Fruit fly (Drosophila melanogaster) whole organism, pupa: ENCODE results near the gene CG11655.
A peak's percentile ranks its signal among the peaks of the same experiment; 100 is the strongest.

ENCODE experiments used
- CG10348 ChIP-seq: fragments of 200-800 bp; sonication (Bioruptor generic); IDR thresholded peaks from 2 replicates; pipeline ENCODE4 v1.3.6; 2022; ENCODE audit warnings: missing biosample characterization, missing genetic modification characterization
- CG12605 ChIP-seq: fragments of 200-800 bp; sonication (Bioruptor generic); IDR thresholded peaks from 2 replicates; pipeline ENCODE4 v1.3.6; 2022; ENCODE audit warnings: missing biosample characterization, missing genetic modification characterization
- CG13204 ChIP-seq: fragments of 200-800 bp; sonication (Bioruptor generic); optimal IDR thresholded peaks from 2 replicates; lab custom pipeline; 2018; ENCODE audit warnings: missing biosample characterization, mild to moderate bottlenecking, missing genetic modification characterization, moderate library complexity
- CG14655 ChIP-seq: fragments of 200-800 bp; sonication (Bioruptor generic); optimal IDR thresholded peaks from 3 replicates; lab custom pipeline; 2017; ENCODE audit warnings: mild to moderate bottlenecking, missing biosample characterization, missing genetic modification reagents, missing genetic modification characterization
- CG15710 ChIP-seq: fragments of 200-800 bp; sonication (Bioruptor generic); optimal IDR thresholded peaks from 2 replicates; lab custom pipeline; 2018; ENCODE audit warnings: missing biosample characterization, mild to moderate bottlenecking, missing genetic modification characterization, moderate library complexity
- CG17806 ChIP-seq: fragments of 200-800 bp; sonication (Bioruptor generic); optimal IDR thresholded peaks from 2 replicates; lab custom pipeline; 2018; ENCODE audit warnings: missing biosample characterization, mild to moderate bottlenecking, missing genetic modification characterization, moderate library complexity
- CG32121 ChIP-seq: fragments of 200-800 bp; sonication (Bioruptor generic); IDR thresholded peaks from 2 replicates; pipeline ENCODE4 v1.3.6; 2022; ENCODE audit warnings: missing biosample characterization, missing genetic modification characterization
- CG34367 ChIP-seq: fragments of 200-800 bp; sonication (Bioruptor generic); optimal IDR thresholded peaks from 2 replicates; lab custom pipeline; 2018; ENCODE audit warnings: missing biosample characterization, mild to moderate bottlenecking, missing genetic modification characterization
- CG4496 ChIP-seq: fragments of 200-800 bp; sonication (Bioruptor generic); IDR thresholded peaks from 3 replicates; pipeline ENCODE4 v1.3.6; 2022; ENCODE audit warnings: missing biosample characterization, missing genetic modification characterization
- CG8159 ChIP-seq: fragments of 200-800 bp; sonication (Bioruptor generic); optimal IDR thresholded peaks from 3 replicates; lab custom pipeline; 2018; ENCODE audit warnings: missing biosample characterization, mild to moderate bottlenecking, missing genetic modification characterization, moderate library complexity
- CG8301 ChIP-seq: fragments of 200-800 bp; sonication (Bioruptor generic); optimal IDR thresholded peaks from 2 replicates; lab custom pipeline; 2018; ENCODE audit warnings: missing biosample characterization, mild to moderate bottlenecking, missing genetic modification characterization
- CG9948 ChIP-seq: fragments of 200-800 bp; sonication (Bioruptor generic); optimal IDR thresholded peaks from 2 replicates; lab custom pipeline; 2018; ENCODE audit warnings: missing biosample characterization, mild to moderate bottlenecking, missing genetic modification characterization, moderate library complexity
- D1 ChIP-seq: fragments of 200-800 bp; sonication (Bioruptor generic); optimal IDR thresholded peaks from 2 replicates; lab custom pipeline; 2018; ENCODE audit warnings: missing biosample characterization, mild to moderate bottlenecking, missing genetic modification characterization, moderate library complexity
- EcR ChIP-seq: fragments of 200-800 bp; sonication (Bioruptor generic); optimal IDR thresholded peaks from 3 replicates; lab custom pipeline; 2019; ENCODE audit warnings: missing biosample characterization, missing genetic modification characterization, mild to moderate bottlenecking, moderate library complexity, missing genetic modification reagents
- Ets98B ChIP-seq: fragments of 200-800 bp; sonication (Bioruptor generic); IDR thresholded peaks from 2 replicates; pipeline ENCODE4 v1.3.6; 2022; ENCODE audit warnings: missing biosample characterization, missing genetic modification characterization
- Pif1A ChIP-seq: fragments of 200-800 bp; sonication (Bioruptor generic); optimal IDR thresholded peaks from 3 replicates; lab custom pipeline; 2016; ENCODE audit warnings: missing biosample characterization, missing genetic modification characterization
- Pif1B ChIP-seq: fragments of 200-800 bp; sonication (Bioruptor generic); optimal IDR thresholded peaks from 3 replicates; lab custom pipeline; 2016; ENCODE audit warnings: missing biosample characterization, missing genetic modification characterization
- Snoo ChIP-seq: fragments of 200-800 bp; sonication (Bioruptor generic); optimal IDR thresholded peaks from 3 replicates; lab custom pipeline; 2017; ENCODE audit warnings: missing biosample characterization, mild to moderate bottlenecking, missing genetic modification characterization, inconsistent platforms
- fd96Ca ChIP-seq: fragments of 200-800 bp; sonication (Bioruptor generic); IDR thresholded peaks from 3 replicates; pipeline ENCODE4 v1.3.6; 2022; ENCODE audit warnings: missing biosample characterization, missing genetic modification characterization
- gl ChIP-seq: fragments of 200-800 bp; sonication (Bioruptor generic); optimal IDR thresholded peaks from 2 replicates; lab custom pipeline; 2018; ENCODE audit warnings: missing biosample characterization, mild to moderate bottlenecking, missing genetic modification characterization
- rn ChIP-seq: fragments of 200-800 bp; sonication (Bioruptor generic); IDR thresholded peaks from 2 replicates; pipeline ENCODE4 v1.3.6; 2022; ENCODE audit warnings: missing biosample characterization, missing genetic modification characterization

CG11655 gene

DNA sequence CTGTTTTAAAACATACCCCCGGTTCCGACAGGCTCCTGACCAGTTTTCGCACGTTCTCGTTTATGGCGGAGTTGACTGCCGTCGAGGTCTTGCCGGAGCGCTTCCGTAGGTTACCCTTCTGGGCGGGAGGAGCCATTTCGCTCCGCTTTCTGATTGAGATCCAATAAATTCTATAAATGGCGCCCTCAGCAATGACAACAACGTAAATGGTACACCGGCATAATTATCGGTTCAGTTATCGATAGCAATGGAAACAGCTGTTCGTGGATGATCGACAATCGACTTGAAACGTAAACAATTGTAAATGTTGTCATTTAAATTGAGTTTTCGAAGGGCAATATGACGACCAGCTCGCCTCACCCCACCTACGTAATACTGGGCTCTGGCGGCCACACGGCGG is 18.6 kb downstream of the CG11655 start, which contains the start of the genes Grip128 and Alg14:
Grip128 (minus strand) TSS at position 216 of the 400 bp plus-strand sequence.
Alg14 (plus strand) TSS at position 261 of the 400 bp plus-strand sequence.
- no peak for TF ChIP-seq EcR (GFP tag; lab: Kevin White, UChicago)
- TF ChIP-seq CG4496 (GFP tag; lab: Robert Waterston, UW): no peak
- TF ChIP-seq CG14655 (GFP tag; lab: Kevin White, UChicago): no peak
- TF ChIP-seq, all 21 proteins: peak for 0

DNA sequence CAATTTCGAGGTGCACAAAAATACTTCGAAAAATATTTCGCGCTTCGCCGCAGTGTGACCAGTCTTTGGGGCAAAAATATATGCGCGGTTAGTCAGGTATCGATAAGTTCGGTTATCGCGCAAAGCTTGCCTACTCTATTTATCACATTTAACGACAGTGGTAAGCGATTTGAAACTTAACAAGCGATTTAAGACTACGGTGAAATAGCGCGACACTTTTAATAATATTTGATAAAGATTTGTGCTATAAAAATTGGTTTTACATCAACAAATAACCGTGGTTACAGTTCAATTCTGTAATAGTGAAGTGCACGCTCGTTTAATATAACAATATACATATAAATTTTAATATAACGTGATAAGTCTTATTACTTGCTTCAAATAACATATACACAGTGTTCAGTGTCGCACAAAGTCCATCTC is 22.1 kb downstream of the CG11655 start, which contains the start of gene mh:
mh (minus strand) TSS at position 34 of the 423 bp plus-strand sequence.
- no peak for TF ChIP-seq CG13204 (GFP tag; lab: Kevin White, UChicago)
- peak; percentile 20; the same call in 1 of the 2 replicates for TF ChIP-seq CG32121 (GFP tag; lab: Robert Waterston, UW)

DNA sequence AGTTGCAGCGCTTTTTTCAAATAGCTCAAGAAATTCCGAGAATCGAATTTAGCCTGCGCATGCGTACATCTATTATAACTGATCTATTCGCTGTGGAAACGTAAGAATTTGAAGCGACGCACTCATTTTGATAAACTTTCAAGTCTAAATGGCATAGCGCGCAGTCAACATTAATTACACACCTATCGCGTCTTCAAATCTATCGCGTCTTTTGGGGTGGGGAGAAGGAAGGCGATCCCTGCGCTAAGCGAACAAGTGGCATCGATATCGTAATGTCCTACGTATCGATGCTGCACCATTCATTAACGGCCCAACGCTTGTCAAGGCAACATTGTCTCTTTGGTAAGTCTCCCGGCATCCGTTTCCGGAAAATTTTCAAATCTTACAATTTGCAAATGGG is 22.5 kb downstream of the CG11655 start, which contains the start of gene CG6324:
CG6324 (plus strand) TSS at position 301 of the 400 bp plus-strand sequence.
- TF ChIP-seq Pif1A: no peak

DNA sequence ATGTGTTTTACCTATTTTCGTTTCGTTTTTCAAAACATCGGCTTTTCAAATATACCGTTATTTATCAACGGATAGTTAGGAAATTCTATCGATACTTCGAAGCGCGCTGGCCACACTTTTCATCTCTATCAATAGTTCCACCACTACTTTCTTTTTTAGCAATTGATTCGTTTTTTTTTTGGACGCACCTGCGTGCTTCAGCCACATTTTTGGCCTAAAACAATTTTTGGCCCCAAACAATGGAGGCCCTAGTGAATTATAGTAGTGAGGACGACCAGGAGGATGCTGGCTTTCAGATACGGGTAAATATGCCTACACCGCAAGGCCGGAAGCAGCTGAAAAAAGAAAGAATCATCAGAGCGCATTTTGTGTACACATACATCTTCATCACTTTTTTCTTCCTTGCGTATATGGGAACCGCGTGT is 29.0 kb downstream of the CG11655 start, which contains the start of gene CG6340:
CG6340 (plus strand) TSS at position 139 of the 425 bp plus-strand sequence.
- TF ChIP-seq CG12605 (GFP tag; lab: Robert Waterston, UW) (no peak), Pif1B (GFP tag; lab: Kevin White, UChicago) (no peak), D1 (tag; lab: Kevin White, UChicago) (no peak), CG8301 (tag; lab: Kevin White, UChicago) (peak; percentile 6), EcR (GFP tag; lab: Kevin White, UChicago) (no peak), CG32121 (GFP tag; lab: Robert Waterston, UW) (no peak), CG17806 (tag; lab: Kevin White, UChicago) (no peak), CG15710 (tag; lab: Kevin White, UChicago) (peak; percentile 17), Pif1A (no peak), CG10348 (GFP tag; lab: Robert Waterston, UW) (no peak), CG4496 (GFP tag; lab: Robert Waterston, UW) (0 out of 3 replicates have a peak, but pooled peaks have one; percentile 18), gl (tag; lab: Kevin White, UChicago) (no peak), fd96Ca (GFP tag; lab: Robert Waterston, UW) (no peak), CG14655 (GFP tag; lab: Kevin White, UChicago) (no peak), CG8159 (tag; lab: Kevin White, UChicago) (peak; percentile 37)

DNA sequence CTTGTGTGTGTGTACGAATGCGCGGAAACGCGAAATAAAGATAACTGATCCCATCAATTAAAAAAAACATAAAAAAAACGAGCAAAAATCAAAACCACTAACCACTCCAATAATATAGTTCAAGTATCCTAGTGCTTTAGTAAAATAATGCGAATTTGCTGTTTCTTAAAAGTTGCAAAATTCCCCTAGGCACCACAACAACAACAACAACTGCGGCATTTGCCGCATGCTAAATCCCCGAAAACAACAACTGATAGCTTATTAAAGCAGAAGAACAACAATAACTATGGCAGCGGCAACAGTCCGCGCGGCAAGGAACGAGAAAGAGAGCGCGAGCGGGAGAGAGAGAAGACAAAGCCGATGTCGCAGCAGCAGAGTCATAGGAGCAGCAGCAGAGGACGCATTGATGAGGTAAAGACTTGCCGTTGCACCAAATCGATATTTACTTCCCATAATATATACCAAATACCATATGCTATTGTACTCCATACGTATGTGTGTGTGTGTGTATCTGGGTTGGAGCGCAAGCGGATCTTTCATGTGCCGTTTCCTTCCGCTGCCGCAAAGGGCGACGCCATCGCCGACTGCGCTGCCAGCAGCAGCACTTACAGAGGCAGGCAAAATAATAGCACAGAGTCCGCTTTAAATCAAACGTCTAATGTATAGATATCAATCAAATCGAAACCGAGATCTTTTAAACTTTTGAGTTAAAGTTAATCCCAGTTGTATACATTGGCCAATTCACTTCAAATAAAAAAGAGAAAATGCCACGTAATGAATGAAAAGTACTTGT is 29.9 kb downstream of the CG11655 start:
- TF ChIP-seq CG4496 (GFP tag; lab: Robert Waterston, UW) (no peak), gl (tag; lab: Kevin White, UChicago) (no peak), CG13204 (GFP tag; lab: Kevin White, UChicago) (peak; percentile 16), rn (no peak), D1 (tag; lab: Kevin White, UChicago) (no peak), CG8301 (tag; lab: Kevin White, UChicago) (no peak), CG14655 (GFP tag; lab: Kevin White, UChicago) (no peak), CG34367 (no peak)

DNA sequence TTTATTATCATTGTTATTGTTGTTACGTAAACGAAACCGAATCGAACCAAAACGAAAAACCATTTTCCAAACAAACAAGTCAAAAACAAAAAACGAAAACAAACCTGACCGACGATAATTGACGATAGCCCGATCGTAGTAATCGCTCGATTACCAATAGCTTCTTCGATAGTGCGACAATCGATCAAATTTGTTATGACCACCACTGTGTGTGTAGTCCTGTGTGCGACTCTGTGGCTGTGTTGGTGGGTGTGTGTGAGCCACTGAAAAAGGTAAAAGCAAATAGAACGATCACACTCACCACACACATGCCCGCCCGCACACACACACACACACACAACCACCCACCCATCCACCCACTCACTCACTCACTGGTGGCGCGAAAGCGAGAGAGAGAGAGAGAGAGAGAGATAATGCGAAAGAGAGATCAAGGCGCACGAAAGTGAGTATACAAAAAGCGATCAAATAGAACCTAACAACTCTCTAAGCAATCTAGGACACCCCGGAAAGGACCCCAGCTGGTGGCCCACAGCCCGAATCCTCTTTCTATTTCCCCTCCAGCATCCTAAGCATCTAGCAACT is 31.3 kb downstream of the CG11655 start:
- TF ChIP-seq Pif1A: no peak
- no peak for TF ChIP-seq CG12605 (GFP tag; lab: Robert Waterston, UW)
- no peak for TF ChIP-seq EcR (GFP tag; lab: Kevin White, UChicago)
- no peak for TF ChIP-seq CG8159 (tag; lab: Kevin White, UChicago)
- TF ChIP-seq Ets98B (GFP tag; lab: Robert Waterston, UW): no peak
- no peak for TF ChIP-seq CG17806 (tag; lab: Kevin White, UChicago)
- no peak for TF ChIP-seq Pif1B (GFP tag; lab: Kevin White, UChicago)
- TF ChIP-seq gl (tag; lab: Kevin White, UChicago): no peak
- TF ChIP-seq CG34367: no peak
- no peak for TF ChIP-seq CG4496 (GFP tag; lab: Robert Waterston, UW)
- TF ChIP-seq Snoo (tag; lab: Kevin White, UChicago): no peak
- TF ChIP-seq D1 (tag; lab: Kevin White, UChicago): no peak
- TF ChIP-seq CG14655 (GFP tag; lab: Kevin White, UChicago): no peak
- no peak for TF ChIP-seq rn
- no peak for TF ChIP-seq CG15710 (tag; lab: Kevin White, UChicago)
- no peak for TF ChIP-seq CG9948 (tag; lab: Kevin White, UChicago)
- no peak for TF ChIP-seq CG32121 (GFP tag; lab: Robert Waterston, UW)
- no peak for TF ChIP-seq fd96Ca (GFP tag; lab: Robert Waterston, UW)
- TF ChIP-seq CG13204 (GFP tag; lab: Kevin White, UChicago): no peak
- TF ChIP-seq CG10348 (GFP tag; lab: Robert Waterston, UW): no peak
